Fruit fly (Drosophila melanogaster): ENCODE results near the gene Gr21a.

- no peak for TF ChIP-seq Pif1A (GFP tag; optimal IDR thresholded peaks at IDR 0.05)
- no peak for TF ChIP-seq fd96Ca (GFP tag; IDR thresholded peaks at IDR 0.05)
- no peak for TF ChIP-seq CG8159 (tag; optimal IDR thresholded peaks at IDR 0.05)
- TF ChIP-seq CG10348 (GFP tag; IDR thresholded peaks at IDR 0.05), result no peak
- no peak for TF ChIP-seq CG15710 (tag; optimal IDR thresholded peaks at IDR 0.05)
These were observed 9.7 kb downstream of the Gr21a start for dm6 chr2L:789966-790365.

Data from whole organism, pupa.